Fruit fly (Drosophila melanogaster) whole organism, prepupa: ENCODE results near the gene Spn88Eb.

Experiments
- Blimp-1 ChIP-seq: fragments of 200-800 bp; sonication (Bioruptor generic); optimal IDR thresholded peaks from 3 replicates; lab custom pipeline; 2017; ENCODE audit warnings: missing biosample characterization, missing genetic modification characterization, mild to moderate bottlenecking, moderate library complexity, missing genetic modification reagents
- CG10631 ChIP-seq: fragments of 200-800 bp; sonication (Bioruptor generic); optimal IDR thresholded peaks from 2 replicates; lab custom pipeline; 2016; ENCODE audit warnings: missing biosample characterization, missing genetic modification characterization
- CG10669 ChIP-seq: fragments of 200-800 bp; sonication (Bioruptor generic); optimal IDR thresholded peaks from 3 replicates; lab custom pipeline; 2018; ENCODE audit warnings: missing biosample characterization, mild to moderate bottlenecking, missing genetic modification characterization, moderate library complexity
- CG11294 ChIP-seq: fragments of 200-800 bp; sonication (Bioruptor generic); IDR thresholded peaks from 2 replicates; pipeline ENCODE4 v1.3.6; 2022; ENCODE audit warnings: missing biosample characterization, missing genetic modification characterization
- CG11762 ChIP-seq: fragments of 200-800 bp; sonication (Bioruptor generic); optimal IDR thresholded peaks from 3 replicates; lab custom pipeline; 2016; ENCODE audit warnings: missing biosample characterization, missing genetic modification characterization; ENCODE audit not compliant: insufficient read depth
- CG11902 ChIP-seq: fragments of 200-800 bp; sonication (Bioruptor generic); optimal IDR thresholded peaks from 3 replicates; lab custom pipeline; 2016; ENCODE audit warnings: missing biosample characterization, missing genetic modification characterization
- CG15336 ChIP-seq: fragments of 200-800 bp; sonication (Bioruptor generic); IDR thresholded peaks from 2 replicates; pipeline ENCODE4 v1.3.6; 2022; ENCODE audit warnings: missing biosample characterization, missing genetic modification characterization
- CG3032 ChIP-seq: fragments of 200-800 bp; optimal IDR thresholded peaks from 2 replicates; lab custom pipeline; 2019; ENCODE audit warnings: missing biosample characterization, mild to moderate bottlenecking, missing genetic modification characterization, moderate library complexity
- CG31627 ChIP-seq: fragments of 200-800 bp; sonication (Bioruptor generic); optimal IDR thresholded peaks from 3 replicates; lab custom pipeline; 2016; ENCODE audit warnings: missing biosample characterization, missing genetic modification characterization
- CG32006 ChIP-seq: fragments of 200-800 bp; sonication (Bioruptor generic); optimal IDR thresholded peaks from 3 replicates; lab custom pipeline; 2017; ENCODE audit warnings: missing biosample characterization, mild to moderate bottlenecking, missing genetic modification characterization
- CG4318 ChIP-seq: fragments of 200-800 bp; sonication (Bioruptor generic); optimal IDR thresholded peaks from 3 replicates; lab custom pipeline; 2017; ENCODE audit warnings: missing biosample characterization, mild to moderate bottlenecking, missing genetic modification characterization
- CG6163 ChIP-seq: fragments of 200-800 bp; sonication (Bioruptor generic); IDR thresholded peaks from 3 replicates; pipeline ENCODE4 v1.3.6; 2022; ENCODE audit warnings: missing biosample characterization, missing genetic modification characterization
- CG6276 ChIP-seq: fragments of 200-800 bp; sonication (Bioruptor generic); optimal IDR thresholded peaks from 2 replicates; lab custom pipeline; 2017; ENCODE audit warnings: missing biosample characterization, mild to moderate bottlenecking, missing genetic modification characterization
- CG6792 ChIP-seq: fragments of 200-800 bp; sonication (Bioruptor generic); optimal IDR thresholded peaks from 3 replicates; lab custom pipeline; 2016; ENCODE audit warnings: missing biosample characterization, missing genetic modification characterization
- CG6854 ChIP-seq: fragments of 200-800 bp; sonication (Bioruptor generic); optimal IDR thresholded peaks from 2 replicates; lab custom pipeline; 2017; ENCODE audit warnings: missing biosample characterization, mild to moderate bottlenecking, missing genetic modification characterization
- CG8632 ChIP-seq: fragments of 200-800 bp; sonication (Bioruptor generic); optimal IDR thresholded peaks from 3 replicates; lab custom pipeline; 2016; ENCODE audit warnings: missing biosample characterization, missing genetic modification characterization
- CG9139 ChIP-seq: fragments of 200-800 bp; sonication (Bioruptor generic); optimal IDR thresholded peaks from 3 replicates; lab custom pipeline; 2017; ENCODE audit warnings: missing biosample characterization, mild to moderate bottlenecking, missing genetic modification characterization
- Eip78C ChIP-seq: fragments of 200-800 bp; sonication (Bioruptor generic); peaks from one replicate; lab custom pipeline; 2016; ENCODE audit warnings: missing biosample characterization, missing genetic modification characterization
- Eip93F ChIP-seq: fragments of 200-800 bp; sonication (Bioruptor generic); optimal IDR thresholded peaks from 2 replicates; lab custom pipeline; 2016; ENCODE audit warnings: missing biosample characterization, mild to moderate bottlenecking, missing genetic modification characterization
- Ets21C ChIP-seq: fragments of 200-800 bp; sonication (Bioruptor generic); optimal IDR thresholded peaks from 3 replicates; lab custom pipeline; 2016; ENCODE audit warnings: missing biosample characterization, missing genetic modification characterization
- Ets96B ChIP-seq: fragments of 200-800 bp; optimal IDR thresholded peaks from 2 replicates; lab custom pipeline; 2019; ENCODE audit warnings: missing biosample characterization, mild to moderate bottlenecking, missing genetic modification characterization, moderate library complexity
- Gug ChIP-seq: fragments of 200-800 bp; sonication (Bioruptor generic); IDR thresholded peaks from 2 replicates; pipeline ENCODE4 v1.3.6; 2022; ENCODE audit warnings: missing biosample characterization, missing genetic modification characterization
- Hr38 ChIP-seq: sonication (Bioruptor generic); optimal IDR thresholded peaks from 2 replicates; lab custom pipeline; 2016; ENCODE audit warnings: missing biosample characterization, missing genetic modification characterization
- Hr39 ChIP-seq: fragments of 200-800 bp; sonication (Bioruptor generic); optimal IDR thresholded peaks from 2 replicates; lab custom pipeline; 2016; ENCODE audit warnings: missing biosample characterization, missing genetic modification characterization
- Hr4 ChIP-seq: fragments of 200-800 bp; sonication (Bioruptor generic); optimal IDR thresholded peaks from 3 replicates; lab custom pipeline; 2016; ENCODE audit warnings: missing biosample characterization, missing genetic modification characterization
- Lpt ChIP-seq: fragments of 200-800 bp; sonication (Bioruptor generic); optimal IDR thresholded peaks from 3 replicates; lab custom pipeline; 2016; ENCODE audit warnings: missing biosample characterization, missing genetic modification characterization
- Met ChIP-seq: fragments of 200-800 bp; sonication (Bioruptor generic); optimal IDR thresholded peaks from 3 replicates; lab custom pipeline; 2016; ENCODE audit warnings: missing biosample characterization, missing genetic modification characterization
- OdsH ChIP-seq: fragments of 200-800 bp; sonication (Bioruptor generic); optimal IDR thresholded peaks from 3 replicates; lab custom pipeline; 2016; ENCODE audit warnings: missing biosample characterization, missing genetic modification characterization
- Sox102F ChIP-seq: fragments of 200-800 bp; sonication (Bioruptor generic); optimal IDR thresholded peaks from 2 replicates; lab custom pipeline; 2016; ENCODE audit warnings: missing biosample characterization, mild to moderate bottlenecking, missing genetic modification characterization
- Sox14 ChIP-seq: fragments of 200-800 bp; sonication (Bioruptor generic); optimal IDR thresholded peaks from 3 replicates; lab custom pipeline; 2016; ENCODE audit warnings: missing biosample characterization, missing genetic modification characterization
- Sox15 ChIP-seq: fragments of 200-800 bp; sonication (Bioruptor generic); optimal IDR thresholded peaks from 3 replicates; lab custom pipeline; 2016; ENCODE audit warnings: missing biosample characterization, missing genetic modification characterization
- achi ChIP-seq: fragments of 200-800 bp; sonication (Bioruptor generic); optimal IDR thresholded peaks from 3 replicates; lab custom pipeline; 2016; ENCODE audit warnings: missing biosample characterization, missing genetic modification characterization
- cyc ChIP-seq: fragments of 200-800 bp; sonication (Bioruptor generic); optimal IDR thresholded peaks from 3 replicates; lab custom pipeline; 2016; ENCODE audit warnings: missing biosample characterization, missing genetic modification characterization
- dac ChIP-seq: fragments of 200-800 bp; sonication (Bioruptor generic); optimal IDR thresholded peaks from 2 replicates; lab custom pipeline; 2017; ENCODE audit warnings: missing biosample characterization, mild to moderate bottlenecking, missing genetic modification characterization
- eg ChIP-seq: fragments of 200-800 bp; sonication (Bioruptor generic); IDR thresholded peaks from 3 replicates; pipeline ENCODE4 v1.3.6; 2022; ENCODE audit warnings: missing biosample characterization, missing genetic modification characterization
- esn ChIP-seq: fragments of 200-800 bp; sonication (Bioruptor generic); optimal IDR thresholded peaks from 2 replicates; lab custom pipeline; 2016; ENCODE audit warnings: missing biosample characterization, mild to moderate bottlenecking, missing genetic modification characterization, moderate library complexity
- fd59A ChIP-seq: fragments of 200-800 bp; sonication (Bioruptor generic); optimal IDR thresholded peaks from 2 replicates; lab custom pipeline; 2017; ENCODE audit warnings: missing biosample characterization, mild to moderate bottlenecking, missing genetic modification characterization, missing genetic modification reagents
- fd85E ChIP-seq: fragments of 200-800 bp; sonication (Bioruptor generic); optimal IDR thresholded peaks from 3 replicates; lab custom pipeline; 2016; ENCODE audit warnings: missing biosample characterization, missing genetic modification characterization
- fkh ChIP-seq: fragments of 200-800 bp; sonication (Bioruptor generic); optimal IDR thresholded peaks from 3 replicates; lab custom pipeline; 2017; ENCODE audit warnings: missing biosample characterization, mild to moderate bottlenecking, missing genetic modification characterization, moderate library complexity
- lz ChIP-seq: fragments of 200-800 bp; sonication (Bioruptor generic); optimal IDR thresholded peaks from 3 replicates; lab custom pipeline; 2016; ENCODE audit warnings: missing biosample characterization, missing genetic modification characterization
- net ChIP-seq: fragments of 200-800 bp; sonication (Bioruptor generic); optimal IDR thresholded peaks from 3 replicates; lab custom pipeline; 2016; ENCODE audit warnings: missing biosample characterization, missing genetic modification characterization
- salr ChIP-seq, 2 experiments: fragments of 200-800 bp; sonication (Bioruptor generic); optimal IDR thresholded peaks; 3 replicates each; lab custom pipeline; 2016 to 2018; ENCODE audit warnings: missing biosample characterization in 2 of 2, missing genetic modification characterization in 2 of 2, mild to moderate bottlenecking in 1 of 2
- ss ChIP-seq, 2 experiments: fragments of 200-800 bp; sonication (Bioruptor generic); optimal IDR thresholded peaks; 2 replicates in 1 of 2; 3 replicates in 1 of 2; lab custom pipeline; 2017 to 2018; ENCODE audit warnings: mild to moderate bottlenecking in 2 of 2, missing biosample characterization in 2 of 2, missing genetic modification characterization in 2 of 2, moderate library complexity in 1 of 2
- svp ChIP-seq: fragments of 200-800 bp; sonication (Bioruptor generic); peaks from one replicate; lab custom pipeline; 2016; ENCODE audit warnings: missing biosample characterization, missing genetic modification characterization
- topi ChIP-seq: fragments of 200-800 bp; sonication (Bioruptor generic); optimal IDR thresholded peaks from 3 replicates; lab custom pipeline; 2016; ENCODE audit warnings: missing biosample characterization, missing genetic modification characterization
- vri ChIP-seq: fragments of 200-800 bp; sonication (Bioruptor generic); optimal IDR thresholded peaks from 3 replicates; lab custom pipeline; 2016; ENCODE audit warnings: missing biosample characterization, mild to moderate bottlenecking, missing genetic modification characterization

Gene Spn88Eb

DNA sequence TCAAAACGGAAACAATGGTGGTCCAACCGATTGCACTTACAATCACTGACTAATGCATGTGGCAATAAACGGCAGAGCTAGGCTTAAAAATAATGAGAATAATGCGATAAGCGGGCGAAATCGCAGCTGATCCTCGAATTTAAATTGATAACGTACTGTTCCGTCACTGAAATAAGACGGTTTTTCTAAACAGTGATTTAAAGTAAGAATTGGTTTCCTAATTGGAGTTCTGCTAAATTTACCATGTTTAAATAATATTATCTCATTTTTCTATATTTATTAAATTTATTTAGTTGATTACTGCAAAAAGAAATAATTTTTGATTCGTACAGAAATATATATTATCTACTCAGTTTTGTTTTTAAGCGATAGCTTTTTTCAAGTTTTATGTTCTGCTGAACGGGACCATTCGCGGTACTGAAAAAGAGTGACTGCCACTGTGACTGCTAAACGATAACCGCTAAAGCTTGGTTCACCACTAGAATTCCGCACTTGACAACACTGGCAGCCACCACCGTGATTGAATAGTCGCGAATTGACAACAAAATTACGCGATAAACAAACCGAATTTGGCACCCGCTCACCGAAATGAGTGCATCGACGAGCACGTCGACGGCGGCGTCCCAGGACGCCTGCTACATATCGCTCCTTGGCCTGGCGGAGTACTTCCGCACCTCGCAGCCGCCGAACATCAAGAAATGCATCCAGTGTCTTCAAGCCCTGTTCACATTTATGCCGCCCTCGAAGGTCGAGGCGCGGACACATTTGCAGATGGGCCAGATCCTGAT lies at the start of gene Spn88Eb, which contains the start of gene Mau2:
Gene Spn88Eb (minus strand): TSS at position 51 of the 788 bp plus-strand sequence.
Gene Mau2 (plus strand): TSS at position 493 of the 788 bp plus-strand sequence.
- peak; percentile 8 for TF ChIP-seq CG6792 (GFP tag; lab: Kevin White, UChicago)
- no peak for TF ChIP-seq fd59A
- no peak for TF ChIP-seq Blimp-1
- TF ChIP-seq CG9139 (GFP tag; lab: Kevin White, UChicago): no peak
- no peak for TF ChIP-seq topi (GFP tag; lab: Kevin White, UChicago)
- TF ChIP-seq CG3032 (tag; lab: Kevin White, UChicago): peak; percentile 62
- TF ChIP-seq Sox102F (GFP tag; lab: Kevin White, UChicago): no peak
- peak; percentile 70 for TF ChIP-seq eg (GFP tag; lab: Robert Waterston, UW)
- TF ChIP-seq dac (GFP tag; lab: Kevin White, UChicago): no peak
- no peak for TF ChIP-seq net
- peak; percentile 49 for TF ChIP-seq Sox14
- TF ChIP-seq ss (GFP tag; optimal IDR thresholded peaks at IDR 0.05; lab: Kevin White, UChicago): no peak
- peak; percentile 52 for TF ChIP-seq esn (GFP tag; lab: Kevin White, UChicago)
- peak; percentile 18; the same call in 1 of the 3 replicates for TF ChIP-seq CG6163 (GFP tag; lab: Robert Waterston, UW)
- TF ChIP-seq achi (GFP tag; lab: Kevin White, UChicago): no peak
- TF ChIP-seq CG15336 (GFP tag; lab: Robert Waterston, UW): no peak
- TF ChIP-seq Lpt: no peak
- peak; percentile 52 for TF ChIP-seq cyc (GFP tag; lab: Kevin White, UChicago)
- peak; percentile 43; the same call in 1 of the 2 replicates for TF ChIP-seq CG11294 (GFP tag; lab: Robert Waterston, UW)
- peak; percentile 63 for TF ChIP-seq CG31627 (GFP tag; lab: Kevin White, UChicago)
- no peak for TF ChIP-seq fd85E (GFP tag; lab: Kevin White, UChicago)
- no peak for TF ChIP-seq CG11762 (GFP tag; lab: Kevin White, UChicago)
- TF ChIP-seq salr (GFP tag; optimal IDR thresholded peaks at IDR 0.05; lab: Kevin White, UChicago): no peak
- TF ChIP-seq OdsH (GFP tag; lab: Kevin White, UChicago): no peak
- no peak for TF ChIP-seq Sox15 (GFP tag; lab: Kevin White, UChicago)
- no peak for TF ChIP-seq Ets96B (tag; lab: Kevin White, UChicago)
- TF ChIP-seq CG11902 (GFP tag; lab: Kevin White, UChicago): no peak
- no peak for TF ChIP-seq CG10669
- TF ChIP-seq CG8632 (GFP tag; lab: Kevin White, UChicago): no peak
- no peak for TF ChIP-seq Ets21C
- no peak for TF ChIP-seq fkh (GFP tag; lab: Kevin White, UChicago)
- TF ChIP-seq vri (GFP tag; lab: Kevin White, UChicago): no peak
- TF ChIP-seq Hr38: no peak
- TF ChIP-seq lz: peak; percentile 58
- TF ChIP-seq CG6276 (GFP tag; lab: Kevin White, UChicago): no peak
- TF ChIP-seq Gug (GFP tag; lab: Robert Waterston, UW): peak; percentile 60
- peak; percentile 33 for TF ChIP-seq Eip93F (GFP tag; lab: Kevin White, UChicago)
- TF ChIP-seq Met: no peak
- TF ChIP-seq Hr4 (GFP tag; lab: Kevin White, UChicago): no peak

- TF ChIP-seq Eip78C (GFP tag; lab: Kevin White, UChicago): peak; percentile 74
- TF ChIP-seq CG31627 (GFP tag; lab: Kevin White, UChicago): peak; percentile 3
- peak; percentile 40 for TF ChIP-seq fd59A
- no peak for TF ChIP-seq Hr38
- TF ChIP-seq Met: no peak
- TF ChIP-seq CG6163 (GFP tag; lab: Robert Waterston, UW): peak; percentile 80
- no peak for TF ChIP-seq CG6276 (GFP tag; lab: Kevin White, UChicago)
- TF ChIP-seq Gug (GFP tag; lab: Robert Waterston, UW): peak; percentile 58
- no peak for TF ChIP-seq net
- TF ChIP-seq vri (GFP tag; lab: Kevin White, UChicago): no peak
- TF ChIP-seq CG11762 (GFP tag; lab: Kevin White, UChicago): no peak
- TF ChIP-seq Hr39: peak; percentile 21
- TF ChIP-seq CG32006 (GFP tag; lab: Kevin White, UChicago): peak; percentile 73
- no peak for TF ChIP-seq Ets96B (tag; lab: Kevin White, UChicago)
- TF ChIP-seq dac (GFP tag; lab: Kevin White, UChicago): no peak
- peak; percentile 36 for TF ChIP-seq CG4318
- TF ChIP-seq CG11294 (GFP tag; lab: Robert Waterston, UW): peak; percentile 65; the same call in 1 of the 2 replicates
- TF ChIP-seq CG10631 (GFP tag; lab: Kevin White, UChicago): peak; percentile 66
- TF ChIP-seq CG15336 (GFP tag; lab: Robert Waterston, UW): peak; percentile 76
- TF ChIP-seq CG6854 (GFP tag; lab: Kevin White, UChicago): no peak
- peak; percentile 48 for TF ChIP-seq topi (GFP tag; lab: Kevin White, UChicago)
- no peak for TF ChIP-seq fkh (GFP tag; lab: Kevin White, UChicago)
- TF ChIP-seq CG3032 (tag; lab: Kevin White, UChicago): no peak
- no peak for TF ChIP-seq Ets21C
- peak; percentile 46 for TF ChIP-seq CG6792 (GFP tag; lab: Kevin White, UChicago)
- TF ChIP-seq svp (GFP tag; lab: Kevin White, UChicago): peak; percentile 72
- TF ChIP-seq cyc (GFP tag; lab: Kevin White, UChicago): peak; percentile 30
These were observed 41.9 kb upstream of the Spn88Eb start for dm6 chr3R:15250454-15250853.
